Fruit fly (Drosophila melanogaster): ENCODE data around the gene CG12817.

Gene CG12817

dm6 chr3R:10272695-10273094 is 48.2 kb upstream of the CG12817 start (continued):
- TF ChIP-seq CG15696 (tag; optimal IDR thresholded peaks at IDR 0.05) (no peak), CoRest (tag; optimal IDR thresholded peaks at IDR 0.05) (peak; percentile 21), Hmx (GFP tag; optimal IDR thresholded peaks at IDR 0.05) (no peak), CG3726 (GFP tag; IDR thresholded peaks at IDR 0.05) (no peak), CG16813 (GFP tag; IDR thresholded peaks at IDR 0.05; ENCODE audit: partially characterized antibody) (no peak), CG14860 (GFP tag; IDR thresholded peaks at IDR 0.05; ENCODE audit: partially characterized antibody) (no peak), croc (GFP tag; conservative IDR thresholded peaks at IDR 0.05) (no peak; the same call in 2 of the 3 replicates), Side (GFP tag; optimal IDR thresholded peaks at IDR 0.05) (no peak), CG6175 (GFP tag; IDR thresholded peaks at IDR 0.05) (no peak), odd (GFP tag; optimal IDR thresholded peaks at IDR 0.05) (no peak), wek (GFP tag; optimal IDR thresholded peaks at IDR 0.05) (no peak), z (GFP tag; IDR thresholded peaks at IDR 0.05) (no peak), CG6854 (GFP tag; optimal IDR thresholded peaks at IDR 0.05) (no peak), Eip74EF (GFP tag; optimal IDR thresholded peaks at IDR 0.05) (no peak), Ptx1 (GFP tag; IDR thresholded peaks at IDR 0.05) (peak; percentile 45; the same call in 1 of the 2 replicates), sr (GFP tag; IDR thresholded peaks at IDR 0.05) (peak; percentile 80; the same call in 1 of the 3 replicates), oc (tag; optimal IDR thresholded peaks at IDR 0.05) (no peak), sc (optimal IDR thresholded peaks at IDR 0.05) (no peak), sc (GFP tag; optimal IDR thresholded peaks at IDR 0.05) (no peak), D19B (GFP tag; optimal IDR thresholded peaks at IDR 0.05) (no peak), CG3847 (GFP tag; IDR thresholded peaks at IDR 0.05) (no peak), mld (GFP tag; IDR thresholded peaks at IDR 0.05; ENCODE audit: partially characterized antibody) (no peak), CG12942 (GFP tag; optimal IDR thresholded peaks at IDR 0.05) (no peak), hth (optimal IDR thresholded peaks at IDR 0.05) (no peak), Mrtf (GFP tag; IDR thresholded peaks at IDR 0.05) (no peak), B-H1 (GFP tag; IDR thresholded peaks at IDR 0.05) (no peak), stc (GFP tag; IDR thresholded peaks at IDR 0.05) (peak; percentile 20; the same call in 1 of the 2 replicates), CG34422 (GFP tag; IDR thresholded peaks at IDR 0.05) (no peak), ham (GFP tag; IDR thresholded peaks at IDR 0.05) (no peak), chinmo (GFP tag; IDR thresholded peaks at IDR 0.05; ENCODE audit: partially characterized antibody) (no peak), Atf-2 (GFP tag; optimal IDR thresholded peaks at IDR 0.05) (no peak), CG4617 (GFP tag; optimal IDR thresholded peaks at IDR 0.05; ENCODE audit: borderline replicate concordance) (no peak), CG8765 (GFP tag; IDR thresholded peaks at IDR 0.05) (no peak), CG10147 (GFP tag; optimal IDR thresholded peaks at IDR 0.05) (no peak), CG14050 (GFP tag; IDR thresholded peaks at IDR 0.05) (no peak), ERR (GFP tag; optimal IDR thresholded peaks at IDR 0.05) (no peak), CG14710 (tag; optimal IDR thresholded peaks at IDR 0.05) (no peak), Taf1 (GFP tag; IDR thresholded peaks at IDR 0.05) (no peak), Aef1 (GFP tag; IDR thresholded peaks at IDR 0.05) (no peak), CG31224 (GFP tag; IDR thresholded peaks at IDR 0.05) (no peak), gsb-n (tag; optimal IDR thresholded peaks at IDR 0.05) (no peak), CG6254 (GFP tag; optimal IDR thresholded peaks at IDR 0.05) (no peak), tio (GFP tag; optimal IDR thresholded peaks at IDR 0.05) (no peak), Fer3 (tag; optimal IDR thresholded peaks at IDR 0.05) (no peak), CG8281 (tag; optimal IDR thresholded peaks at IDR 0.05) (no peak), Trl (optimal IDR thresholded peaks at IDR 0.05) (no peak), Trl (GFP tag; optimal IDR thresholded peaks at IDR 0.05) (no peak), fd102C (GFP tag; optimal IDR thresholded peaks at IDR 0.05) (no peak), phol (tag; optimal IDR thresholded peaks at IDR 0.05) (peak; percentile 11), CG8388 (GFP tag; optimal IDR thresholded peaks at IDR 0.05) (no peak), CG10274 (GFP tag; optimal IDR thresholded peaks at IDR 0.05) (no peak), CG17612 (GFP tag; IDR thresholded peaks at IDR 0.05) (no peak)
